Worm (Caenorhabditis elegans) whole organism, L3 larva: ENCODE measurements around the gene M117.6.

Source experiments
- nhr-11 ChIP-seq: fragments of 150-350 bp; optimal IDR thresholded peaks from 2 replicates; lab custom pipeline; 2014; ENCODE audit warnings: missing biosample characterization, missing genetic modification characterization
- nhr-77 ChIP-seq: fragments of 150-350 bp; optimal IDR thresholded peaks from 2 replicates; lab custom pipeline; 2014; ENCODE audit warnings: missing biosample characterization, missing genetic modification characterization
- pqm-1 ChIP-seq: fragments of 150-350 bp; optimal IDR thresholded peaks from 2 replicates; lab custom pipeline; 2017; ENCODE audit warnings: missing biosample characterization, missing genetic modification characterization, inconsistent platforms

- no peak for TF ChIP-seq pqm-1 (tag; lab: Kevin White, UChicago)
- no peak for TF ChIP-seq nhr-77 (tag; lab: Kevin White, UChicago)
- TF ChIP-seq nhr-11: no peak
These were observed 48.9 kb downstream of the M117.6 start, which contains the start of gene lpr-2 for ce11 chrIV:11779028-11779427.
